Worm (Caenorhabditis elegans) whole organism, L4 larva: ENCODE results near the gene srbc-27.

Experiments
- ama-1 ChIP-seq: fragments of 150-350 bp; optimal IDR thresholded peaks from 2 replicates; lab custom pipeline; 2014; ENCODE audit warnings: inconsistent platforms, mixed read lengths
- hlh-30 ChIP-seq: sonication (generic microtip); optimal IDR thresholded peaks from 2 replicates; lab custom pipeline; 2017; ENCODE audit warnings: antibody characterized with exemption, mild to moderate bottlenecking, missing genetic modification characterization, missing compliant biosample characterization; ENCODE audit not compliant: insufficient read depth

ce11 chrV:17416833-17417232, 14.2 kb upstream of the srbc-27 start, which contains the start of gene clc-21:
- no peak for TF ChIP-seq hlh-30 (tag; lab: Kevin White, UChicago)
- no peak for TF ChIP-seq ama-1 (lab: Kevin White, UChicago)
